Fruit fly (Drosophila melanogaster) whole organism, wandering third instar larva: ENCODE results near the gene Rhau.

Experiments used
- Abd-B ChIP-seq: fragments of >200 bp; optimal IDR thresholded peaks from 2 replicates; lab custom pipeline; 2017; ENCODE audit warnings: missing biosample characterization, missing genetic modification characterization
- CG32264 ChIP-seq: fragments of 200-800 bp; sonication (Bioruptor generic); optimal IDR thresholded peaks from 2 replicates; lab custom pipeline; 2016; ENCODE audit warnings: missing biosample characterization, missing genetic modification characterization
- CrebA ChIP-seq: fragments of 200-800 bp; sonication (Bioruptor generic); optimal IDR thresholded peaks from 2 replicates; lab custom pipeline; 2016; ENCODE audit warnings: missing biosample characterization, mild to moderate bottlenecking, missing genetic modification characterization, borderline replicate concordance
- Dfd ChIP-seq: fragments of >200 bp; optimal IDR thresholded peaks from 2 replicates; lab custom pipeline; 2017; ENCODE audit warnings: missing biosample characterization, missing genetic modification characterization
- Dif ChIP-seq: fragments of 200-275, 200-300 bp; sonication (Bioruptor generic); optimal IDR thresholded peaks from 2 replicates; lab custom pipeline; 2018; ENCODE audit warnings: missing biosample characterization, missing genetic modification characterization; ENCODE audit not compliant: partially characterized antibody
- GATAd ChIP-seq: sonication (Bioruptor generic); optimal IDR thresholded peaks from 2 replicates; lab custom pipeline; 2016; ENCODE audit warnings: missing biosample characterization, missing genetic modification characterization
- HLH106 ChIP-seq: fragments of 200-800 bp; optimal IDR thresholded peaks from 3 replicates; lab custom pipeline; 2019; ENCODE audit warnings: missing biosample characterization, mild to moderate bottlenecking, missing genetic modification characterization, moderate library complexity
- Hnf4 ChIP-seq: fragments of 200-800 bp; sonication (Bioruptor generic); optimal IDR thresholded peaks from 2 replicates; lab custom pipeline; 2016; ENCODE audit warnings: missing biosample characterization, mild to moderate bottlenecking, missing genetic modification characterization
- Hr78 ChIP-seq: fragments of >200 bp; optimal IDR thresholded peaks from 2 replicates; lab custom pipeline; 2017; ENCODE audit warnings: missing biosample characterization, missing genetic modification characterization
- Hr83 ChIP-seq: fragments of 200-300 bp; sonication (Bioruptor generic); optimal IDR thresholded peaks from 2 replicates; lab custom pipeline; 2016; ENCODE audit warnings: missing biosample characterization, mild to moderate bottlenecking, missing genetic modification characterization, moderate library complexity; ENCODE audit not compliant: poor library complexity, severe bottlenecking
- Jra ChIP-seq: sonication (Bioruptor generic); optimal IDR thresholded peaks from 2 replicates; lab custom pipeline; 2016; ENCODE audit warnings: missing biosample characterization, missing genetic modification characterization
- Mio ChIP-seq: sonication (Bioruptor generic); optimal IDR thresholded peaks from 2 replicates; lab custom pipeline; 2016; ENCODE audit warnings: missing biosample characterization, missing genetic modification characterization
- Myc ChIP-seq: fragments of >200 bp; optimal IDR thresholded peaks from 2 replicates; lab custom pipeline; 2017
- N ChIP-seq: fragments of >200 bp; optimal IDR thresholded peaks from 2 replicates; lab custom pipeline; 2018; ENCODE audit warnings: missing biosample characterization, missing external identifiers, missing genetic modification characterization
- OdsH ChIP-seq: fragments of 200-800 bp; sonication (Bioruptor generic); optimal IDR thresholded peaks from 2 replicates; lab custom pipeline; 2016; ENCODE audit warnings: missing biosample characterization, mild to moderate bottlenecking, missing genetic modification characterization
- Rel ChIP-seq, 2 experiments: fragments of 200-800 bp; sonication (Bioruptor generic) in 1 of 2; optimal IDR thresholded peaks; 2 replicates in 1 of 2; 3 replicates in 1 of 2; lab custom pipeline; 2016 to 2019; ENCODE audit warnings: mild to moderate bottlenecking in 2 of 2, missing biosample characterization in 2 of 2, missing genetic modification characterization in 2 of 2, moderate library complexity in 1 of 2
- Sp1 ChIP-seq: fragments of 200-800 bp; sonication (Bioruptor generic); optimal IDR thresholded peaks from 3 replicates; lab custom pipeline; 2019; ENCODE audit warnings: missing biosample characterization, mild to moderate bottlenecking, missing genetic modification characterization, moderate library complexity
- Vsx2 ChIP-seq: fragments of 200-300, 225-300 bp; sonication (Bioruptor generic); optimal IDR thresholded peaks from 2 replicates; lab custom pipeline; 2018; ENCODE audit warnings: missing biosample characterization, missing genetic modification characterization; ENCODE audit not compliant: partially characterized antibody
- br ChIP-seq: fragments of 200-800 bp; sonication (Bioruptor generic); optimal IDR thresholded peaks from 2 replicates; lab custom pipeline; 2016; ENCODE audit warnings: missing biosample characterization, missing genetic modification characterization
- brk ChIP-seq: fragments of 200-800 bp; sonication (Bioruptor generic); optimal IDR thresholded peaks from 2 replicates; lab custom pipeline; 2016; ENCODE audit warnings: missing biosample characterization, mild to moderate bottlenecking, missing genetic modification characterization
- dl ChIP-seq, 2 experiments: fragments of 175-275, 200-275 bp in 1 of 2; fragments of 200-275 bp in 1 of 2; sonication (Bioruptor generic); optimal IDR thresholded peaks; lab custom pipeline; 2018; ENCODE audit warnings: mild to moderate bottlenecking in 2 of 2, missing biosample characterization in 2 of 2, missing genetic modification characterization in 2 of 2, moderate library complexity in 2 of 2; ENCODE audit not compliant: partially characterized antibody in 2 of 2, insufficient read depth in 1 of 2
- dmrt93B ChIP-seq: fragments of 200-800 bp; sonication (Bioruptor generic); optimal IDR thresholded peaks from 2 replicates; lab custom pipeline; 2018; ENCODE audit warnings: missing biosample characterization, mild to moderate bottlenecking, missing genetic modification characterization
- dsf ChIP-seq: sonication (Bioruptor generic); optimal IDR thresholded peaks from 2 replicates; lab custom pipeline; 2016; ENCODE audit warnings: missing biosample characterization, missing genetic modification characterization, borderline replicate concordance
- ey ChIP-seq: fragments of 200-800 bp; sonication (Bioruptor generic); optimal IDR thresholded peaks from 2 replicates; lab custom pipeline; 2016; ENCODE audit warnings: missing biosample characterization, missing genetic modification characterization
- fru ChIP-seq: fragments of 200-800 bp; sonication (Bioruptor generic); optimal IDR thresholded peaks from 3 replicates; lab custom pipeline; 2016; ENCODE audit warnings: missing biosample characterization, mild to moderate bottlenecking, missing genetic modification characterization
- h ChIP-seq: fragments of 200-800 bp; sonication (Bioruptor generic); optimal IDR thresholded peaks from 3 replicates; lab custom pipeline; 2016; ENCODE audit warnings: missing biosample characterization, mild to moderate bottlenecking, missing genetic modification characterization
- jim ChIP-seq: fragments of 175-275, 200-325 bp; sonication (Bioruptor generic); optimal IDR thresholded peaks from 2 replicates; lab custom pipeline; 2016; ENCODE audit warnings: missing biosample characterization, mild to moderate bottlenecking, missing genetic modification characterization
- lola ChIP-seq: fragments of >200 bp; optimal IDR thresholded peaks from 2 replicates; lab custom pipeline; 2017; ENCODE audit warnings: missing biosample characterization, missing genetic modification characterization
- pan ChIP-seq: fragments of >200 bp; optimal IDR thresholded peaks from 2 replicates; lab custom pipeline; 2017
- psq ChIP-seq: fragments of 200-800 bp; sonication (Bioruptor generic); optimal IDR thresholded peaks from 3 replicates; lab custom pipeline; 2017; ENCODE audit warnings: missing biosample characterization, mild to moderate bottlenecking, missing genetic modification characterization, moderate library complexity
- rgr ChIP-seq: fragments of 200-800 bp; sonication (Bioruptor generic); optimal IDR thresholded peaks from 3 replicates; lab custom pipeline; 2016; ENCODE audit warnings: missing biosample characterization, mild to moderate bottlenecking, missing genetic modification characterization
- sage ChIP-seq: fragments of 200-800 bp; sonication (Bioruptor generic); optimal IDR thresholded peaks from 2 replicates; lab custom pipeline; 2016; ENCODE audit warnings: missing biosample characterization, mild to moderate bottlenecking, missing genetic modification characterization
- sv ChIP-seq: fragments of 200-800 bp; sonication (Bioruptor generic); optimal IDR thresholded peaks from 3 replicates; lab custom pipeline; 2016; ENCODE audit warnings: missing biosample characterization, missing genetic modification characterization
- tai ChIP-seq: sonication (Bioruptor generic); optimal IDR thresholded peaks from 2 replicates; lab custom pipeline; 2016; ENCODE audit warnings: missing biosample characterization, missing genetic modification characterization
- usp ChIP-seq: fragments of >200 bp; optimal IDR thresholded peaks from 2 replicates; lab custom pipeline; 2017; ENCODE audit warnings: missing biosample characterization, missing genetic modification characterization
- woc ChIP-seq: sonication (Bioruptor generic); optimal IDR thresholded peaks from 2 replicates; lab custom pipeline; 2016; ENCODE audit warnings: missing biosample characterization, mild to moderate bottlenecking, missing genetic modification characterization

Rhau gene

dm6 chr2L:20778380-20778779 is 20.6 kb upstream of the Rhau start:
- TF ChIP-seq br (GFP tag; lab: Kevin White, UChicago) (no peak), Hnf4 (GFP tag; lab: Kevin White, UChicago) (no peak), jim (GFP tag; lab: Kevin White, UChicago) (no peak), sv (no peak), dsf (no peak), tai (GFP tag; lab: Kevin White, UChicago) (no peak), pan (lab: Kevin White, UChicago) (no peak), rgr (GFP tag; lab: Kevin White, UChicago) (no peak), Dfd (GFP tag; lab: Kevin White, UChicago) (no peak), Myc (no peak), lola (no peak), N (GFP tag; lab: Kevin White, UChicago) (no peak), CrebA (no peak)

- no peak for TF ChIP-seq tai (GFP tag; lab: Kevin White, UChicago)
- TF ChIP-seq Hnf4 (GFP tag; lab: Kevin White, UChicago) = no peak
- no peak for TF ChIP-seq rgr (GFP tag; lab: Kevin White, UChicago)
- TF ChIP-seq CrebA = no peak
- TF ChIP-seq Jra = no peak
- no peak for TF ChIP-seq brk (GFP tag; lab: Kevin White, UChicago)
- TF ChIP-seq Vsx2 (GFP tag; lab: Kevin White, UChicago) = no peak
- TF ChIP-seq OdsH (GFP tag; lab: Kevin White, UChicago) = no peak
- TF ChIP-seq sage (GFP tag; lab: Kevin White, UChicago) = no peak
These were observed 19.2 kb upstream of the Rhau start for dm6 chr2L:20776940-20777502.

DNA sequence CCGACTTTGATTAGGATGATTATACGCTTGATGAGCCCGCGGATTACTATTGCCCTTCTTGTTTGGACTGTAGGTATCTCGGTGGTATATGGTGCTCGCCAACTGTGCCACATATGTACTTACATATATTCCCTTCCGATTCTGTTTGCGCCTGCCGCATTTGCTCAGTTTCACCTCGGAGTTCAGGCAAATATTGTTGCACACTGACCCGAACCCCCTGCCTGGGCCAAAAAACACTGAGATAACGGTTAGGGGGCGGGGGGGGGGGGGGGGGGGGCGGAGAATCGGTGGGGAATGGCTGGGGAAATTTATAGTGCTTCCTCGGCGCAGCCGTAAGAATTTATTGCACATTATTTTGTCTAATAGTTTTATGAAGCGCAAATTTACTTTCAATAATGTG is 18.2 kb upstream of the Rhau start:
- TF ChIP-seq Hr83 (GFP tag; lab: Kevin White, UChicago) = no peak
- TF ChIP-seq pan (lab: Kevin White, UChicago) = peak; percentile 56

DNA sequence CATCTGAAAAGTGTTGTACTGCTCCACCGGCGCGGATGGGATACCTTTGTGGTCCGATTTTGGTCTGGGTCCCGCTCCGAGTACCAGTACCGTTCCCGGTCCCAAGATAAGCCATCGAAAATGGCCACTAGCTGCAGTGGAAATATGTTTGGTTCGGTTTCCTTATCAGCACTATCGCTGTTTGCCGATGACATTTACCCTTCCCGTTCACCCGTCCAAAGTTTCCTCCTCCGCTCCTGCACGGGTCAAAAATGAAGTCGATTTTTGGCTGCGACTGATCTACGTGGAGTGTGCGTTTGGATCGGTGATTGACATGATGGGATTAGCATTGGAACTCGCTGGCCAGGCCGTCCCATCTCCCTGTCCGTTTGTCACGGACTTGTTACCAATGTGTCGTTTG is 16.7 kb upstream of the Rhau start:
- no peak for TF ChIP-seq N (GFP tag; lab: Kevin White, UChicago)

DNA sequence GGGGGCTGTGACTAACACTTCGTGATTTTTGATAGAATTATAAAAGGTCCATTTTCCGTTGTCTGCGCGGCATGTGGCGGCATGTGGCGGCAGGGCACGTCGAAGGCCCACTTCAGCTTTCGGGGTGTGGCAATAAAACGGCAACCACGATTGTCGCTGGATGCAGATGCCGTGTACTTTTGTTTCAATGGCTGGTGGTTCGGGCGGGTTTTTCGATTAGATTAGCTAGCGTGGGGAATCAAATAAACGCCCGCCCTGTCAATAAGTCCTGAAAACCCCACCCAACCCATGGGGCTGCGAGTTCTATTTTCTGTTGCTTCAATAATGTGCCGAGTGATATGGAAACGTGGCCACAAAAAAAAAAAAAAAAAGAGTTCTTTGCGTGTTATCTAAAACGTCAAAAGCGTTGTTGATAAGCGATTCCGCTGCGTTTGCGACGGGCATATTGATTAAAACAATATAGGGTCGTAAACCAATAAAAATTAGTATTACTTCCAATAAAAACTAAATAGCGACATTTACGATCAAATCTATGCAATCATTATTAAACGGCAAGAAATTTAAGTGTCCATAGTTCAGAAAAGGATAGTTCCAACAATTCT is 15.8 kb upstream of the Rhau start:
- no peak for TF ChIP-seq HLH106 (tag; lab: Kevin White, UChicago)
- no peak for TF ChIP-seq ey (GFP tag; lab: Kevin White, UChicago)
- TF ChIP-seq sv = no peak
- no peak for TF ChIP-seq woc (GFP tag; lab: Kevin White, UChicago)
- TF ChIP-seq Hnf4 (GFP tag; lab: Kevin White, UChicago) = no peak
- no peak for TF ChIP-seq Myc
- TF ChIP-seq Jra = no peak
- no peak for TF ChIP-seq OdsH (GFP tag; lab: Kevin White, UChicago)
- TF ChIP-seq GATAd (GFP tag; lab: Kevin White, UChicago) = no peak
- TF ChIP-seq br (GFP tag; lab: Kevin White, UChicago) = no peak
- no peak for TF ChIP-seq brk (GFP tag; lab: Kevin White, UChicago)
- TF ChIP-seq usp = no peak
- TF ChIP-seq Dfd (GFP tag; lab: Kevin White, UChicago) = no peak
- no peak for TF ChIP-seq Hr78 (GFP tag; lab: Kevin White, UChicago)
- TF ChIP-seq dl (GFP tag; optimal IDR thresholded peaks at IDR 0.05; lab: Kevin White, UChicago; ENCODE audit: insufficient read depth in 1 of 2, partially characterized antibody in 2 of 2) = peak in 1 of 2 experiments; percentile 50
- no peak for TF ChIP-seq Mio (GFP tag; lab: Kevin White, UChicago)
- no peak for TF ChIP-seq lola
- no peak for TF ChIP-seq psq (GFP tag; lab: Kevin White, UChicago)
- no peak for TF ChIP-seq Hr83 (GFP tag; lab: Kevin White, UChicago)
- TF ChIP-seq fru (GFP tag; lab: Kevin White, UChicago) = no peak
- TF ChIP-seq dmrt93B (GFP tag; lab: Kevin White, UChicago) = no peak
- no peak for TF ChIP-seq sage (GFP tag; lab: Kevin White, UChicago)
- no peak for TF ChIP-seq h (GFP tag; lab: Kevin White, UChicago)
- TF ChIP-seq CG32264 (GFP tag; lab: Kevin White, UChicago) = no peak
- TF ChIP-seq Sp1 (GFP tag; lab: Kevin White, UChicago) = peak; percentile 42
- TF ChIP-seq CrebA = peak; percentile 75
- TF ChIP-seq Rel (GFP tag; optimal IDR thresholded peaks at IDR 0.05; lab: Kevin White, UChicago) = no peak
- TF ChIP-seq Rel (tag; optimal IDR thresholded peaks at IDR 0.05; lab: Kevin White, UChicago) = peak; percentile 95
- TF ChIP-seq Abd-B = no peak
- TF ChIP-seq dsf = no peak
- no peak for TF ChIP-seq jim (GFP tag; lab: Kevin White, UChicago)
- no peak for TF ChIP-seq Vsx2 (GFP tag; lab: Kevin White, UChicago)
- TF ChIP-seq N (GFP tag; lab: Kevin White, UChicago) = no peak
- TF ChIP-seq rgr (GFP tag; lab: Kevin White, UChicago) = no peak
- no peak for TF ChIP-seq Dif (GFP tag; lab: Kevin White, UChicago)
